Fruit fly (Drosophila melanogaster) whole organism: ENCODE data around the gene MED15.

Source experiments
- CG8478 ChIP-seq: fragments of >200 bp; optimal IDR thresholded peaks from 2 replicates; lab custom pipeline; 2018; ENCODE audit warnings: inconsistent platforms
- pan ChIP-seq: fragments of >200 bp; optimal IDR thresholded peaks from 2 replicates; lab custom pipeline; 2017
- psq ChIP-seq: fragments of >200 bp; optimal IDR thresholded peaks from 2 replicates; lab custom pipeline; 2017

DNA sequence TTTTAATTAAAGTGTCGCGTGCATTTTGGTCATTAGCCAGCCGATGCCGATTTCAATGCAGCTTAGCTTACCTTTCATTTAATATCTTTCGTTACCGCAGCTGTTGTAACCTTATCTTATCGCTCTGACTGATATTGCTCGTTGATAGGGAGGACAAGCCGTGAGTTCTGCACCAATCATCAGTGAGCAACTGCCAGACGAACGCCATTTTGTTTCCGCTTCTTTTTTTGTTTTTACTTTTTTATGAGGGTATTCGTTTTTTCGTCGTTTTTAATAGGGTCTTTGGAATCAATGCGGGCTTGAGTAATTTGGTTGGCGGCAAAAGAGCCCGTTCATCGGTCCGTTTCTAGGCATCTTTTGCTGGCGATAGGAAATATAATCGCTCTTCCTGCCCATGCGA is 32.2 kb downstream of the MED15 start:
- TF ChIP-seq CG8478 (lab: Kevin White, UChicago) (no peak), psq (lab: Kevin White, UChicago) (no peak), pan (lab: Kevin White, UChicago) (no peak)
